Fruit fly (Drosophila melanogaster) whole organism, embryonic: ENCODE data around the gene CG13995.

Experiments
- Adf1 ChIP-seq: fragments of 200-800 bp; sonication (Bioruptor generic); IDR thresholded peaks from 2 replicates; pipeline ENCODE4 v1.3.6; 2022; ENCODE audit warnings: missing biosample characterization, missing genetic modification characterization
- Atf6 ChIP-seq: fragments of 200-800 bp; sonication (Bioruptor generic); IDR thresholded peaks from 2 replicates; pipeline ENCODE4 v1.3.6; 2022; ENCODE audit warnings: missing biosample characterization, missing genetic modification characterization
- CG10209 ChIP-seq: fragments of 200-800 bp; sonication (Bioruptor generic); optimal IDR thresholded peaks from 3 replicates; lab custom pipeline; 2017; ENCODE audit warnings: missing biosample characterization, mild to moderate bottlenecking, missing genetic modification characterization, missing genetic modification reagents
- CG10321 ChIP-seq: fragments of 200-800 bp; sonication (Bioruptor generic); IDR thresholded peaks from 2 replicates; pipeline ENCODE4 v1.3.6; 2022; ENCODE audit warnings: missing biosample characterization, missing genetic modification characterization
- CG11398 ChIP-seq: fragments of 200-800 bp; sonication (Bioruptor generic); optimal IDR thresholded peaks from 2 replicates; lab custom pipeline; 2016; ENCODE audit warnings: missing biosample characterization, missing genetic modification characterization
- CG13296 ChIP-seq: fragments of 200-800 bp; sonication (Bioruptor generic); optimal IDR thresholded peaks from 3 replicates; lab custom pipeline; 2018; ENCODE audit warnings: missing biosample characterization, mild to moderate bottlenecking, missing genetic modification characterization
- CG13624 ChIP-seq: fragments of 200-800 bp; sonication (Bioruptor generic); optimal IDR thresholded peaks from 2 replicates; lab custom pipeline; 2016; ENCODE audit warnings: missing biosample characterization, missing genetic modification characterization
- CG18011 ChIP-seq: fragments of 200-800 bp; sonication (Bioruptor generic); optimal IDR thresholded peaks from 2 replicates; lab custom pipeline; 2017; ENCODE audit warnings: missing biosample characterization, missing genetic modification characterization, mild to moderate bottlenecking, moderate library complexity, missing genotype
- CG18599 ChIP-seq: fragments of 200-800 bp; sonication (Bioruptor generic); optimal IDR thresholded peaks from 3 replicates; lab custom pipeline; 2017; ENCODE audit warnings: missing biosample characterization, missing genetic modification characterization, mild to moderate bottlenecking, moderate library complexity, missing genetic modification reagents
- CG2202 ChIP-seq: fragments of 200-800 bp; sonication (Bioruptor generic); optimal IDR thresholded peaks from 2 replicates; lab custom pipeline; 2018; ENCODE audit warnings: missing biosample characterization, mild to moderate bottlenecking, missing genetic modification characterization
- CG30403 ChIP-seq: fragments of 200-800 bp; sonication (Bioruptor generic); optimal IDR thresholded peaks from 3 replicates; lab custom pipeline; 2016; ENCODE audit warnings: missing biosample characterization, missing genetic modification characterization
- CG3281 ChIP-seq: fragments of 200-800 bp; sonication (Bioruptor generic); optimal IDR thresholded peaks from 3 replicates; lab custom pipeline; 2017; ENCODE audit warnings: missing biosample characterization, mild to moderate bottlenecking, missing genetic modification characterization
- CG33557 ChIP-seq: fragments of 200-800 bp; sonication (Bioruptor generic); optimal IDR thresholded peaks from 2 replicates; lab custom pipeline; 2019; ENCODE audit warnings: missing biosample characterization, mild to moderate bottlenecking, missing genetic modification characterization, moderate library complexity
- CG34376 ChIP-seq: fragments of 200-800 bp; sonication (Bioruptor generic); optimal IDR thresholded peaks from 2 replicates; lab custom pipeline; 2018; ENCODE audit warnings: missing biosample characterization, mild to moderate bottlenecking, missing genetic modification characterization
- CG34422 ChIP-seq: fragments of 200-800 bp; sonication (Bioruptor generic); IDR thresholded peaks from 3 replicates; pipeline ENCODE4 v1.3.6; 2022; ENCODE audit warnings: missing biosample characterization, missing genetic modification characterization
- CG4820 ChIP-seq: fragments of 200-800 bp; sonication (Bioruptor generic); optimal IDR thresholded peaks from 3 replicates; lab custom pipeline; 2016; ENCODE audit warnings: missing biosample characterization, missing genetic modification characterization
- CG7745 ChIP-seq: fragments of 200-800 bp; sonication (Bioruptor generic); optimal IDR thresholded peaks from 2 replicates; lab custom pipeline; 2018; ENCODE audit warnings: missing biosample characterization, mild to moderate bottlenecking, missing genetic modification characterization, moderate library complexity
- CG9817 ChIP-seq: fragments of 200-800 bp; sonication (Bioruptor generic); optimal IDR thresholded peaks from 2 replicates; lab custom pipeline; 2018; ENCODE audit warnings: missing biosample characterization, mild to moderate bottlenecking, missing genetic modification characterization, moderate library complexity
- Deaf1 ChIP-seq: fragments of 200-800 bp; optimal IDR thresholded peaks from 3 replicates; lab custom pipeline; 2019; ENCODE audit warnings: missing biosample characterization, mild to moderate bottlenecking, missing genetic modification characterization, moderate library complexity
- Dll ChIP-seq: fragments of 200-800 bp; sonication (Bioruptor generic); IDR thresholded peaks from 4 replicates; pipeline ENCODE4 v1.3.6; 2022; ENCODE audit warnings: missing biosample characterization, missing genetic modification characterization; ENCODE audit not compliant: partially characterized antibody
- Kr ChIP-seq: fragments of 200-800 bp; sonication (Bioruptor generic); optimal IDR thresholded peaks from 2 replicates; lab custom pipeline; 2017; ENCODE audit warnings: missing biosample characterization, mild to moderate bottlenecking, missing genetic modification characterization
- Meics ChIP-seq: fragments of 200-800 bp; sonication (Bioruptor generic); optimal IDR thresholded peaks from 2 replicates; lab custom pipeline; 2017; ENCODE audit warnings: missing biosample characterization, mild to moderate bottlenecking, missing genetic modification characterization
- Oaz ChIP-seq: fragments of 200-800 bp; sonication (Bioruptor generic); IDR thresholded peaks from 2 replicates; pipeline ENCODE4 v1.3.6; 2022; ENCODE audit warnings: missing biosample characterization, missing genetic modification characterization
- Trl ChIP-seq, 3 experiments: fragments of >200 bp in 2 of 3; fragments of 200-800 bp in 1 of 3; sonication (Bioruptor generic) in 1 of 3; optimal IDR thresholded peaks; 2 replicates in 1 of 3; 3 replicates in 2 of 3; lab custom pipeline; 2016 to 2017; ENCODE audit warnings: missing biosample characterization in 1 of 3, missing genetic modification characterization in 1 of 3
- caup ChIP-seq: fragments of 200-800 bp; sonication (Bioruptor generic); optimal IDR thresholded peaks from 3 replicates; lab custom pipeline; 2017; ENCODE audit warnings: missing biosample characterization, mild to moderate bottlenecking, missing genetic modification characterization, moderate library complexity; ENCODE audit not compliant: severe bottlenecking
- chinmo ChIP-seq: fragments of 200-800 bp; sonication (Bioruptor generic); IDR thresholded peaks from 4 replicates; pipeline ENCODE4 v1.3.6; 2022; ENCODE audit warnings: missing biosample characterization, missing genetic modification characterization; ENCODE audit not compliant: partially characterized antibody
- chm ChIP-seq: fragments of 200-800 bp; sonication (Bioruptor generic); IDR thresholded peaks from 2 replicates; pipeline ENCODE4 v1.3.6; 2022; ENCODE audit warnings: missing biosample characterization, missing genetic modification characterization
- ftz-f1 ChIP-seq: fragments of 200-800 bp; sonication (Bioruptor generic); optimal IDR thresholded peaks from 2 replicates; lab custom pipeline; 2016; ENCODE audit warnings: missing biosample characterization, missing genetic modification characterization
- grau ChIP-seq: fragments of 200-800 bp; optimal IDR thresholded peaks from 3 replicates; lab custom pipeline; 2019; ENCODE audit warnings: missing biosample characterization, mild to moderate bottlenecking, missing genetic modification characterization, moderate library complexity
- lab ChIP-seq: fragments of 200-800 bp; sonication (Bioruptor generic); optimal IDR thresholded peaks from 3 replicates; lab custom pipeline; 2017; ENCODE audit warnings: missing biosample characterization, missing genetic modification characterization, mild to moderate bottlenecking, moderate library complexity, missing genetic modification reagents
- nerfin-1 ChIP-seq: fragments of 200-800 bp; sonication (Bioruptor generic); optimal IDR thresholded peaks from 3 replicates; lab custom pipeline; 2019; ENCODE audit warnings: missing biosample characterization, mild to moderate bottlenecking, missing genetic modification characterization, moderate library complexity
- nerfin-2 ChIP-seq: fragments of 200-800 bp; sonication (Bioruptor generic); IDR thresholded peaks from 2 replicates; pipeline ENCODE4 v1.3.6; 2022; ENCODE audit warnings: missing biosample characterization, missing genetic modification characterization; ENCODE audit not compliant: partially characterized antibody
- onecut ChIP-seq: fragments of 200-800 bp; sonication (Bioruptor generic); IDR thresholded peaks from 2 replicates; pipeline ENCODE4 v1.3.6; 2022; ENCODE audit warnings: missing biosample characterization, missing genetic modification characterization
- phol ChIP-seq: fragments of 200-800 bp; sonication (Bioruptor generic); optimal IDR thresholded peaks from 3 replicates; lab custom pipeline; 2018; ENCODE audit warnings: missing biosample characterization, mild to moderate bottlenecking, missing genetic modification characterization, moderate library complexity
- pnt ChIP-seq: fragments of 200-800 bp; sonication (Bioruptor generic); optimal IDR thresholded peaks from 3 replicates; lab custom pipeline; 2016; ENCODE audit warnings: missing biosample characterization, missing genetic modification characterization
- pros ChIP-seq: fragments of 200-800 bp; sonication (Bioruptor generic); optimal IDR thresholded peaks from 3 replicates; lab custom pipeline; 2019; ENCODE audit warnings: missing biosample characterization, mild to moderate bottlenecking, missing genetic modification characterization, moderate library complexity
- pzg ChIP-seq: fragments of 200-800 bp; sonication (Bioruptor generic); optimal IDR thresholded peaks from 3 replicates; lab custom pipeline; 2018; ENCODE audit warnings: missing biosample characterization, mild to moderate bottlenecking, missing genetic modification characterization, moderate library complexity
- ranshi ChIP-seq: fragments of 200-800 bp; sonication (Bioruptor generic); IDR thresholded peaks from 2 replicates; pipeline ENCODE4 v1.3.6; 2022; ENCODE audit warnings: missing biosample characterization, missing genetic modification characterization
- scrt ChIP-seq: fragments of 200-800 bp; sonication (Bioruptor generic); optimal IDR thresholded peaks from 2 replicates; lab custom pipeline; 2018; ENCODE audit warnings: missing biosample characterization, mild to moderate bottlenecking, missing genetic modification characterization, moderate library complexity
- sd ChIP-seq: fragments of 200-800 bp; sonication (Bioruptor generic); optimal IDR thresholded peaks from 3 replicates; lab custom pipeline; 2018; ENCODE audit warnings: missing biosample characterization, mild to moderate bottlenecking, missing genetic modification characterization, moderate library complexity
- sob ChIP-seq: fragments of 200-800 bp; sonication (Bioruptor generic); IDR thresholded peaks from 2 replicates; pipeline ENCODE4 v1.3.6; 2022; ENCODE audit warnings: missing biosample characterization, missing genetic modification characterization
- tll ChIP-seq, 2 experiments: fragments of 200-800 bp in 1 of 2; fragments of >200 bp in 1 of 2; sonication (Bioruptor generic) in 1 of 2; optimal IDR thresholded peaks; 2 replicates each; lab custom pipeline; 2017 to 2019; ENCODE audit warnings: missing biosample characterization in 2 of 2, missing genetic modification characterization in 2 of 2, mild to moderate bottlenecking in 1 of 2, moderate library complexity in 1 of 2
- tx ChIP-seq: fragments of 200-800 bp; sonication (Bioruptor generic); optimal IDR thresholded peaks from 2 replicates; lab custom pipeline; 2016; ENCODE audit warnings: missing biosample characterization, missing genetic modification characterization
- vfl ChIP-seq: fragments of 200-800 bp; sonication (Bioruptor generic); optimal IDR thresholded peaks from 2 replicates; lab custom pipeline; 2016; ENCODE audit warnings: missing biosample characterization, missing genetic modification characterization
- vvl ChIP-seq: fragments of 200-800 bp; sonication (Bioruptor generic); IDR thresholded peaks from 2 replicates; pipeline ENCODE4 v1.3.6; 2022; ENCODE audit warnings: missing biosample characterization, missing genetic modification characterization
- wek ChIP-seq: fragments of 200-800 bp; sonication (Bioruptor generic); optimal IDR thresholded peaks from 3 replicates; lab custom pipeline; 2018; ENCODE audit warnings: missing biosample characterization, mild to moderate bottlenecking, missing genetic modification characterization, moderate library complexity
- z ChIP-seq: fragments of 200-800 bp; sonication (Bioruptor generic); IDR thresholded peaks from 3 replicates; pipeline ENCODE4 v1.3.6; 2022; ENCODE audit warnings: missing biosample characterization, missing genetic modification characterization

The CG13995 gene

dm6 chr2L:6092300-6092699, 38.2 kb downstream of the CG13995 start (continued):
- TF ChIP-seq CG4820 (GFP tag; lab: Kevin White, UChicago) (no peak), phol (tag; lab: Kevin White, UChicago) (peak; percentile 64), CG13296 (GFP tag; lab: Kevin White, UChicago) (peak; percentile 33), z (GFP tag; lab: Robert Waterston, UW) (peak; percentile 73; the same call in 2 of the 3 replicates), scrt (GFP tag; lab: Kevin White, UChicago) (peak; percentile 23), lab (peak; percentile 20), vvl (GFP tag; lab: Robert Waterston, UW) (0 out of 2 replicates have a peak, but pooled peaks have one; percentile 14), wek (no peak), Trl (optimal IDR thresholded peaks at IDR 0.05; lab: Kevin White, UChicago) (peak in 1 of 2 experiments; percentile 11), Trl (GFP tag; optimal IDR thresholded peaks at IDR 0.05; lab: Kevin White, UChicago) (no peak), Atf6 (GFP tag; lab: Robert Waterston, UW) (0 out of 2 replicates have a peak, but pooled peaks have one; percentile 14), CG10321 (no peak), pros (peak; percentile 98), CG13624 (GFP tag; lab: Kevin White, UChicago) (peak; percentile 26), CG33557 (peak; percentile 12), Kr (GFP tag; lab: Kevin White, UChicago) (no peak), CG3281 (no peak), CG9817 (tag; lab: Kevin White, UChicago) (no peak), Deaf1 (tag; lab: Kevin White, UChicago) (peak; percentile 9), CG34422 (GFP tag; lab: Robert Waterston, UW) (0 out of 3 replicates have a peak, but pooled peaks have one; percentile 50), CG18599 (GFP tag; lab: Kevin White, UChicago) (peak; percentile 25), chm (GFP tag; lab: Robert Waterston, UW) (peak; percentile 57), chinmo (GFP tag; lab: Robert Waterston, UW) (0 out of 4 replicates have a peak, but pooled peaks have one; percentile 48), nerfin-1 (tag; lab: Kevin White, UChicago) (peak; percentile 39), tx (GFP tag; lab: Kevin White, UChicago) (no peak), CG34376 (GFP tag; lab: Kevin White, UChicago) (peak; percentile 34)

dm6 chr2L:6098479-6099269, 44.6 kb downstream of the CG13995 start, which contains the start of gene CG9175:
CG9175 (minus strand) TSS chr2L:6098966.
- peak; percentile 19 for TF ChIP-seq CG10209 (GFP tag; lab: Kevin White, UChicago)
- TF ChIP-seq ftz-f1 (GFP tag; lab: Kevin White, UChicago): peak; percentile 5
- TF ChIP-seq CG11398: peak; percentile 5
- TF ChIP-seq sd: peak; percentile 66
- 0 out of 2 replicates have a peak, but pooled peaks have one; percentile 23 for TF ChIP-seq ranshi (GFP tag; lab: Robert Waterston, UW)
- peak; percentile 75; the same call in 1 of the 2 replicates for TF ChIP-seq nerfin-2 (GFP tag; lab: Robert Waterston, UW)
- peak; percentile 100 for TF ChIP-seq CG18011 (GFP tag; lab: Kevin White, UChicago)
- TF ChIP-seq CG2202 (tag; lab: Kevin White, UChicago): no peak
- peak; percentile 12; the same call in 1 of the 2 replicates for TF ChIP-seq Adf1 (GFP tag; lab: Robert Waterston, UW)
- TF ChIP-seq Dll (GFP tag; lab: Robert Waterston, UW): peak; percentile 95
- TF ChIP-seq grau: peak; percentile 46
- peak; percentile 12 for TF ChIP-seq pnt (GFP tag; lab: Kevin White, UChicago)
- peak; percentile 6 for TF ChIP-seq vfl (GFP tag; lab: Kevin White, UChicago)
- peak; percentile 13; the same call in 1 of the 2 replicates for TF ChIP-seq Oaz (GFP tag; lab: Robert Waterston, UW)
- TF ChIP-seq caup (GFP tag; lab: Kevin White, UChicago): peak; percentile 39
- TF ChIP-seq sob: peak; percentile 74
- TF ChIP-seq tll (GFP tag; optimal IDR thresholded peaks at IDR 0.05; lab: Kevin White, UChicago): peak in 1 of 2 experiments; percentile 78
- TF ChIP-seq CG7745 (tag; lab: Kevin White, UChicago): no peak
- peak; percentile 64; the same call in 1 of the 2 replicates for TF ChIP-seq onecut
- peak; percentile 44 for TF ChIP-seq CG30403 (GFP tag; lab: Kevin White, UChicago)
- peak; percentile 100 for TF ChIP-seq pzg (GFP tag; lab: Kevin White, UChicago)
- peak; percentile 42 for TF ChIP-seq Meics (GFP tag; lab: Kevin White, UChicago)
